Fruit fly (Drosophila melanogaster) whole organism, embryonic: ENCODE data around the gene Sbf.

Source experiments
- CG10431 ChIP-seq: fragments of 200-800 bp; sonication (Bioruptor generic); optimal IDR thresholded peaks from 3 replicates; lab custom pipeline; 2018; ENCODE audit warnings: missing biosample characterization, mild to moderate bottlenecking, missing genetic modification characterization
- CG10979 ChIP-seq: fragments of 200-800 bp; sonication (Bioruptor generic); optimal IDR thresholded peaks from 2 replicates; lab custom pipeline; 2018; ENCODE audit warnings: missing biosample characterization, mild to moderate bottlenecking, missing genetic modification characterization, moderate library complexity
- CG12236 ChIP-seq: fragments of 200-800 bp; sonication (Bioruptor generic); optimal IDR thresholded peaks from 2 replicates; lab custom pipeline; 2016; ENCODE audit warnings: missing biosample characterization, missing genetic modification characterization
- CG14710 ChIP-seq: fragments of 200-800 bp; sonication (Bioruptor generic); optimal IDR thresholded peaks from 3 replicates; lab custom pipeline; 2019; ENCODE audit warnings: missing biosample characterization, mild to moderate bottlenecking, missing genetic modification characterization, moderate library complexity
- CG15011 ChIP-seq: fragments of 200-800 bp; sonication (Bioruptor generic); optimal IDR thresholded peaks from 3 replicates; lab custom pipeline; 2018; ENCODE audit warnings: missing biosample characterization, mild to moderate bottlenecking, missing genetic modification characterization
- CG15269 ChIP-seq: fragments of 200-800 bp; sonication (Bioruptor generic); optimal IDR thresholded peaks from 2 replicates; lab custom pipeline; 2018; ENCODE audit warnings: missing biosample characterization, mild to moderate bottlenecking, missing genetic modification characterization, moderate library complexity
- CG1602 ChIP-seq: fragments of 200-800 bp; sonication (Bioruptor generic); optimal IDR thresholded peaks from 3 replicates; lab custom pipeline; 2016; ENCODE audit warnings: missing biosample characterization, missing genetic modification characterization
- CG16813 ChIP-seq: fragments of 200-800 bp; sonication (Bioruptor generic); IDR thresholded peaks from 3 replicates; pipeline ENCODE4 v1.3.6; 2022; ENCODE audit warnings: missing biosample characterization, missing genetic modification characterization; ENCODE audit not compliant: partially characterized antibody
- CG16815 ChIP-seq: fragments of 200-800 bp; sonication (Bioruptor generic); optimal IDR thresholded peaks from 3 replicates; lab custom pipeline; 2017; ENCODE audit warnings: missing biosample characterization, mild to moderate bottlenecking, missing genetic modification characterization
- CG17328 ChIP-seq: fragments of 200-800 bp; sonication (Bioruptor generic); IDR thresholded peaks from 2 replicates; pipeline ENCODE4 v1.3.6; 2022; ENCODE audit warnings: missing biosample characterization, missing genetic modification characterization
- CG17361 ChIP-seq: fragments of 200-800 bp; sonication (Bioruptor generic); IDR thresholded peaks from 3 replicates; pipeline ENCODE4 v1.3.6; 2022; ENCODE audit warnings: missing biosample characterization, missing genetic modification characterization
- CG1832 ChIP-seq: fragments of 200-800 bp; sonication (Bioruptor generic); optimal IDR thresholded peaks from 2 replicates; lab custom pipeline; 2017; ENCODE audit warnings: missing biosample characterization, mild to moderate bottlenecking, missing genetic modification characterization, inconsistent platforms
- CG31224 ChIP-seq: fragments of 200-800 bp; sonication (Bioruptor generic); IDR thresholded peaks from 2 replicates; pipeline ENCODE4 v1.3.6; 2022; ENCODE audit warnings: missing biosample characterization, missing genetic modification characterization
- CG31388 ChIP-seq: fragments of 200-800 bp; sonication (Bioruptor generic); optimal IDR thresholded peaks from 2 replicates; lab custom pipeline; 2016; ENCODE audit warnings: missing biosample characterization, missing genetic modification characterization
- CG3163 ChIP-seq: fragments of 200-800 bp; sonication (Bioruptor generic); optimal IDR thresholded peaks from 3 replicates; lab custom pipeline; 2016; ENCODE audit warnings: missing biosample characterization, missing genetic modification characterization
- CG33557 ChIP-seq: fragments of 200-800 bp; sonication (Bioruptor generic); optimal IDR thresholded peaks from 2 replicates; lab custom pipeline; 2019; ENCODE audit warnings: missing biosample characterization, mild to moderate bottlenecking, missing genetic modification characterization, moderate library complexity
- CG4282 ChIP-seq: fragments of 200-800 bp; sonication (Bioruptor generic); optimal IDR thresholded peaks from 2 replicates; lab custom pipeline; 2016; ENCODE audit warnings: missing biosample characterization, missing genetic modification characterization
- CG4328 ChIP-seq: fragments of 200-800 bp; sonication (Bioruptor generic); optimal IDR thresholded peaks from 3 replicates; lab custom pipeline; 2017; ENCODE audit warnings: missing biosample characterization, missing genetic modification reagents, missing genetic modification characterization
- CG5180 ChIP-seq: fragments of 200-800 bp; sonication (Bioruptor generic); optimal IDR thresholded peaks from 3 replicates; lab custom pipeline; 2017; ENCODE audit warnings: missing biosample characterization, missing genetic modification characterization, mild to moderate bottlenecking, moderate library complexity, missing genetic modification reagents
- CG6175 ChIP-seq: fragments of 200-800 bp; sonication (Bioruptor generic); IDR thresholded peaks from 3 replicates; pipeline ENCODE4 v1.3.6; 2022; ENCODE audit warnings: missing biosample characterization, missing genetic modification characterization
- CG7745 ChIP-seq: fragments of 200-800 bp; sonication (Bioruptor generic); optimal IDR thresholded peaks from 2 replicates; lab custom pipeline; 2018; ENCODE audit warnings: missing biosample characterization, mild to moderate bottlenecking, missing genetic modification characterization, moderate library complexity
- CG8359 ChIP-seq: fragments of 200-800 bp; sonication (Bioruptor generic); optimal IDR thresholded peaks from 2 replicates; lab custom pipeline; 2017; ENCODE audit warnings: missing biosample characterization, mild to moderate bottlenecking, missing genetic modification characterization, borderline replicate concordance
- CG8765 ChIP-seq: fragments of 200-800 bp; sonication (Bioruptor generic); IDR thresholded peaks from 2 replicates; pipeline ENCODE4 v1.3.6; 2022; ENCODE audit warnings: missing biosample characterization, missing genetic modification characterization
- CG8944 ChIP-seq: fragments of 200-800 bp; sonication (Bioruptor generic); optimal IDR thresholded peaks from 3 replicates; lab custom pipeline; 2016; ENCODE audit warnings: missing biosample characterization, missing genetic modification characterization
- CG9215 ChIP-seq: fragments of 200-800 bp; sonication (Bioruptor generic); IDR thresholded peaks from 2 replicates; pipeline ENCODE4 v1.3.6; 2022; ENCODE audit warnings: missing biosample characterization, missing genetic modification characterization
- CTCF ChIP-seq: fragments of 200-800 bp; sonication (Bioruptor generic); optimal IDR thresholded peaks from 2 replicates; lab custom pipeline; 2017; ENCODE audit warnings: missing biosample characterization, mild to moderate bottlenecking, missing genetic modification characterization, moderate library complexity
- Ets65A ChIP-seq: fragments of 200-800 bp; sonication (Bioruptor generic); peaks from one replicate; lab custom pipeline; 2016; ENCODE audit warnings: missing biosample characterization, missing genetic modification characterization
- Fer1 ChIP-seq: fragments of 200-800 bp; sonication (Bioruptor generic); optimal IDR thresholded peaks from 2 replicates; lab custom pipeline; 2017; ENCODE audit warnings: missing biosample characterization, mild to moderate bottlenecking, missing genetic modification characterization
- Hmx ChIP-seq: fragments of 200-800 bp; sonication (Bioruptor generic); optimal IDR thresholded peaks from 2 replicates; lab custom pipeline; 2016; ENCODE audit warnings: missing biosample characterization, missing genetic modification characterization
- Lhr ChIP-seq: fragments of 200-800 bp; sonication (Bioruptor generic); optimal IDR thresholded peaks from 3 replicates; lab custom pipeline; 2017; ENCODE audit warnings: mild to moderate bottlenecking, missing biosample characterization, missing genetic modification reagents, missing genetic modification characterization
- Max ChIP-seq: fragments of 200-800 bp; sonication (Bioruptor generic); optimal IDR thresholded peaks from 2 replicates; lab custom pipeline; 2016; ENCODE audit warnings: missing biosample characterization, mild to moderate bottlenecking, missing genetic modification characterization
- Myb ChIP-seq: fragments of 200-800 bp; sonication (Bioruptor generic); optimal IDR thresholded peaks from 2 replicates; lab custom pipeline; 2016; ENCODE audit warnings: missing biosample characterization, missing genetic modification characterization
- Optix ChIP-seq: fragments of 200-800 bp; sonication (Bioruptor generic); IDR thresholded peaks from 3 replicates; pipeline ENCODE4 v1.3.6; 2022; ENCODE audit warnings: missing biosample characterization, missing genetic modification characterization
- Tbp ChIP-seq: fragments of >200 bp; optimal IDR thresholded peaks from 2 replicates; lab custom pipeline; 2018; ENCODE audit warnings: missing biosample characterization, missing genetic modification characterization
- ato ChIP-seq: fragments of 200-800 bp; sonication (Bioruptor generic); IDR thresholded peaks from 2 replicates; pipeline ENCODE4 v1.3.6; 2022; ENCODE audit warnings: missing biosample characterization, missing genetic modification characterization; ENCODE audit not compliant: partially characterized antibody
- br ChIP-seq: fragments of >200 bp; optimal IDR thresholded peaks from 2 replicates; lab custom pipeline; 2017
- bsh ChIP-seq, 2 experiments: fragments of 200-800 bp; sonication (Bioruptor generic); optimal IDR thresholded peaks; 2 replicates each; lab custom pipeline; 2017 to 2018; ENCODE audit warnings: mild to moderate bottlenecking in 2 of 2, missing biosample characterization in 2 of 2, missing genetic modification characterization in 2 of 2, moderate library complexity in 1 of 2
- ci ChIP-seq: fragments of 200-800 bp; sonication (Bioruptor generic); IDR thresholded peaks from 3 replicates; pipeline ENCODE4 v1.3.6; 2022; ENCODE audit warnings: missing biosample characterization, missing genetic modification characterization
- dysf ChIP-seq: fragments of 200-800 bp; sonication (Bioruptor generic); IDR thresholded peaks from 3 replicates; pipeline ENCODE4 v1.3.6; 2022; ENCODE audit warnings: missing biosample characterization, missing genetic modification characterization
- en ChIP-seq: fragments of 200-800 bp; sonication (Bioruptor generic); optimal IDR thresholded peaks from 2 replicates; lab custom pipeline; 2016; ENCODE audit warnings: missing biosample characterization, missing genetic modification characterization
- ewg ChIP-seq: fragments of 200-800 bp; sonication (Bioruptor generic); optimal IDR thresholded peaks from 3 replicates; lab custom pipeline; 2017; ENCODE audit warnings: mild to moderate bottlenecking, missing biosample characterization, missing genetic modification reagents, missing genetic modification characterization
- eyg ChIP-seq: fragments of 200-800 bp; sonication (Bioruptor generic); optimal IDR thresholded peaks from 3 replicates; lab custom pipeline; 2016; ENCODE audit warnings: missing biosample characterization, missing genetic modification characterization
- fd102C ChIP-seq: fragments of 200-800 bp; sonication (Bioruptor generic); optimal IDR thresholded peaks from 2 replicates; lab custom pipeline; 2018; ENCODE audit warnings: missing biosample characterization, mild to moderate bottlenecking, missing genetic modification characterization, moderate library complexity
- lola ChIP-seq, 3 experiments: fragments of >200 bp in 2 of 3; fragments of 200-800 bp in 1 of 3; sonication (Bioruptor generic) in 1 of 3; optimal IDR thresholded peaks; 2 replicates each; lab custom pipeline; 2017 to 2019; ENCODE audit warnings: missing biosample characterization in 3 of 3, missing genetic modification characterization in 3 of 3, mild to moderate bottlenecking in 1 of 3, moderate library complexity in 1 of 3
- maf-S ChIP-seq: fragments of 200-800 bp; sonication (Bioruptor generic); optimal IDR thresholded peaks from 2 replicates; lab custom pipeline; 2016; ENCODE audit warnings: missing biosample characterization, missing genetic modification characterization
- mirr ChIP-seq: fragments of 200-800 bp; sonication (Bioruptor generic); optimal IDR thresholded peaks from 3 replicates; lab custom pipeline; 2018; ENCODE audit warnings: missing biosample characterization, mild to moderate bottlenecking, missing genetic modification characterization
- pan ChIP-seq, 4 experiments: fragments of >200 bp in 3 of 4; fragments of 200-800 bp in 1 of 4; sonication (Bioruptor generic) in 1 of 4; optimal IDR thresholded peaks in 3 of 4; IDR thresholded peaks in 1 of 4; 2 replicates each; pipeline versions ENCODE4 v1.3.6 to Lab custom; 2017 to 2022; ENCODE audit warnings: missing biosample characterization in 2 of 4, missing genetic modification characterization in 2 of 4, mixed read lengths in 1 of 4
- peb ChIP-seq: fragments of 200-800 bp; sonication (Bioruptor generic); IDR thresholded peaks from 2 replicates; pipeline ENCODE4 v1.3.6; 2022; ENCODE audit warnings: missing biosample characterization, missing genetic modification characterization
- psq ChIP-seq: fragments of 200-800 bp; sonication (Bioruptor generic); optimal IDR thresholded peaks from 2 replicates; lab custom pipeline; 2017; ENCODE audit warnings: missing biosample characterization, missing genetic modification characterization
- sens ChIP-seq: fragments of 200-800 bp; sonication (Bioruptor generic); peaks from one replicate; lab custom pipeline; 2016; ENCODE audit warnings: missing biosample characterization, missing genetic modification characterization
- slou ChIP-seq: fragments of 200-800 bp; sonication (Bioruptor generic); optimal IDR thresholded peaks from 3 replicates; lab custom pipeline; 2016; ENCODE audit warnings: missing biosample characterization, missing genetic modification characterization
- sr ChIP-seq: fragments of 200-800 bp; sonication (Bioruptor generic); IDR thresholded peaks from 3 replicates; pipeline ENCODE4 v1.3.6; 2022; ENCODE audit warnings: missing biosample characterization, missing genetic modification characterization

The Sbf gene

DNA sequence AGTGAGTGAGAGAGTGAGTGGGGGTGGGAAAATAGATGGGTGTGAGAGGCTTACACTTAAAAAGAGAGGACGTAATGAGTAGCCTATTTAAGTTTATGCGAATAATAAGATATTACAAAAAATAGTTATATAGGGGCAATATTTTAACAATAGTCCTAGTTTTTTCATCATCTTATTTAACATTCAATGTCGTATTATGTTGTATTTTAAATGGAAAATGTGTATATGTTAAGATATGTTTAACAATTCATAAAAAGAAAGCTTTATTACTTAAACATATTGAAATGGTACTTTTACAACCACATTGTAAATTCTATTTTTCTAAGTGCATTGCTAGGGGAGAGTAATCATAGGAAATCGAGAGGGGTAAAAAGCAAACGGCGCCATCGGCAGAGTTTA lies 22.8 kb downstream of the Sbf start (continued):
- TF ChIP-seq Fer1 (GFP tag; lab: Kevin White, UChicago) = peak; percentile 82
- no peak for TF ChIP-seq Lhr (GFP tag; lab: Kevin White, UChicago)
- no peak for TF ChIP-seq CG31224 (GFP tag; lab: Robert Waterston, UW)
- TF ChIP-seq br (lab: Kevin White, UChicago) = no peak
- no peak for TF ChIP-seq CG4282
- TF ChIP-seq bsh (GFP tag; optimal IDR thresholded peaks at IDR 0.05; lab: Kevin White, UChicago) = peak in 1 of 2 experiments; percentile 83
- no peak for TF ChIP-seq CG12236 (GFP tag; lab: Kevin White, UChicago)
- TF ChIP-seq eyg (GFP tag; lab: Kevin White, UChicago) = no peak
- peak; percentile 64 for TF ChIP-seq CG4328 (GFP tag; lab: Kevin White, UChicago)
- TF ChIP-seq CG16813 (GFP tag; lab: Robert Waterston, UW) = no peak
- TF ChIP-seq ewg (GFP tag; lab: Kevin White, UChicago) = peak; percentile 26
- peak; percentile 53 for TF ChIP-seq CG16815 (GFP tag; lab: Kevin White, UChicago)
- peak; percentile 49 for TF ChIP-seq psq (GFP tag; lab: Kevin White, UChicago)
- TF ChIP-seq CG5180 (GFP tag; lab: Kevin White, UChicago) = peak; percentile 51
- TF ChIP-seq en (GFP tag; lab: Kevin White, UChicago) = no peak
- peak; percentile 86 for TF ChIP-seq CG10979 (tag; lab: Kevin White, UChicago)
- TF ChIP-seq Max = no peak
- TF ChIP-seq CG15269 (tag; lab: Kevin White, UChicago) = peak; percentile 80
- TF ChIP-seq sr (GFP tag; lab: Robert Waterston, UW) = no peak
- TF ChIP-seq Hmx (GFP tag; lab: Kevin White, UChicago) = no peak
- no peak for TF ChIP-seq Ets65A
- no peak for TF ChIP-seq Optix (GFP tag; lab: Robert Waterston, UW)
- TF ChIP-seq dysf (GFP tag; lab: Robert Waterston, UW) = peak; percentile 72
- no peak for TF ChIP-seq CG6175 (GFP tag; lab: Robert Waterston, UW)
- TF ChIP-seq CG3163 (GFP tag; lab: Kevin White, UChicago) = no peak
- peak; percentile 89 for TF ChIP-seq sens (GFP tag; lab: Kevin White, UChicago)
- TF ChIP-seq peb = no peak
- TF ChIP-seq CG1832 (GFP tag; lab: Kevin White, UChicago) = no peak
- no peak for TF ChIP-seq CG31388 (GFP tag; lab: Kevin White, UChicago)
- peak; percentile 75 for TF ChIP-seq CG33557 (GFP tag; lab: Kevin White, UChicago)
- peak; percentile 43 for TF ChIP-seq CG10431 (GFP tag; lab: Kevin White, UChicago)
- TF ChIP-seq CG14710 (tag; lab: Kevin White, UChicago) = peak; percentile 83
- TF ChIP-seq Tbp (GFP tag; lab: Kevin White, UChicago) = no peak
- TF ChIP-seq CTCF = no peak
- peak; percentile 1 for TF ChIP-seq CG8944 (GFP tag; lab: Kevin White, UChicago)
- TF ChIP-seq CG8359 (GFP tag; lab: Kevin White, UChicago) = peak; percentile 32
- no peak; the same call in 1 of the 2 replicates for TF ChIP-seq CG17328 (GFP tag; lab: Robert Waterston, UW)
- no peak for TF ChIP-seq fd102C
- peak; percentile 66 for TF ChIP-seq CG15011 (GFP tag; lab: Kevin White, UChicago)
- no peak for TF ChIP-seq CG8765 (GFP tag; lab: Robert Waterston, UW)
- no peak for TF ChIP-seq ato
- TF ChIP-seq mirr (GFP tag; lab: Kevin White, UChicago) = no peak
- TF ChIP-seq Myb (GFP tag; lab: Kevin White, UChicago) = no peak
- TF ChIP-seq pan (optimal IDR thresholded peaks at IDR 0.05; lab: Kevin White, UChicago) = no peak
- TF ChIP-seq pan (GFP tag; optimal IDR thresholded peaks at IDR 0.05 in 1 of 2, IDR thresholded peaks at IDR 0.05 in 1 of 2) = peak in 1 of 2 experiments; percentile 60
- TF ChIP-seq CG7745 (tag; lab: Kevin White, UChicago) = no peak
- TF ChIP-seq CG17361 (GFP tag; lab: Robert Waterston, UW) = peak; percentile 84
- peak; percentile 7 for TF ChIP-seq slou (GFP tag; lab: Kevin White, UChicago)
- no peak for TF ChIP-seq maf-S (GFP tag; lab: Kevin White, UChicago)
- peak; percentile 54; the same call in 1 of the 2 replicates for TF ChIP-seq CG9215 (GFP tag; lab: Robert Waterston, UW)
- peak in 1 of 3 experiments; percentile 86 for TF ChIP-seq lola (GFP tag; optimal IDR thresholded peaks at IDR 0.05; lab: Kevin White, UChicago)
- TF ChIP-seq CG1602 (GFP tag; lab: Kevin White, UChicago) = peak; percentile 45
- no peak for TF ChIP-seq ci (GFP tag; lab: Robert Waterston, UW)
